Worm (Caenorhabditis elegans) whole organism, late embryonic: Measurements from ENCODE around the gene B0035.21.

Experiments
- F13H6.1 ChIP-seq: sonication (generic microtip); optimal IDR thresholded peaks from 2 replicates; lab custom pipeline; 2016; ENCODE audit warnings: missing genetic modification characterization, missing compliant biosample characterization
- ceh-14 ChIP-seq: sonication (generic microtip); optimal IDR thresholded peaks from 2 replicates; lab custom pipeline; 2016; ENCODE audit warnings: missing genotype, missing genetic modification characterization, missing compliant biosample characterization
- ets-4 ChIP-seq: sonication (generic microtip); optimal IDR thresholded peaks from 2 replicates; lab custom pipeline; 2016; ENCODE audit warnings: missing genetic modification characterization, missing compliant biosample characterization
- nhr-11 ChIP-seq: fragments of 150-350 bp; optimal IDR thresholded peaks from 2 replicates; lab custom pipeline; 2014; ENCODE audit warnings: missing biosample characterization, missing genetic modification characterization
- pat-9 ChIP-seq: fragments of 200-800 bp; sonication (Bioruptor generic); optimal IDR thresholded peaks from 2 replicates; lab custom pipeline; 2018; ENCODE audit warnings: mild to moderate bottlenecking, missing genetic modification characterization, moderate library complexity, missing compliant biosample characterization
- pros-1 ChIP-seq: fragments of 150-350 bp; optimal IDR thresholded peaks from 2 replicates; lab custom pipeline; 2014; ENCODE audit warnings: missing biosample characterization, missing genetic modification reagents, missing genetic modification characterization
- unc-55 ChIP-seq: sonication (generic microtip); optimal IDR thresholded peaks from 2 replicates; lab custom pipeline; 2017; ENCODE audit warnings: missing biosample characterization, missing genetic modification reagents, missing genetic modification characterization

DNA sequence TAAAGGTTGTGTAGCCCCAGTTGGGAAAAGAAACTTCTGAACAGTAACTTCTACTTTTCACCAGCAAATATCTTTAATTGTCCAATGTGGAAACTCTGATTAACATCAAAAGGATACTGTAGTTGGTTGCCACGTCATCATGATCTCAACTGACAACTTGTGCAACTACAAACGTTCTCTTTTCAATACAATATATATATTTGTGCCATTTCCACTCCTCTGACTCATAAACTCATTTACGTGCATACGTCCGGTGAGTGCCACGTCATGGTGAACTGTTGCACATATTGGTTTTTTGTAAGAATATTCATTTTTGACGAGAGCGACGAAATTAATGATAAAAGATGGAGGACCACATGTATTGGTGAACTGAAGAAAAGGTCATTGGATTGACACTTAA is 19.3 kb upstream of the B0035.21 start:
- TF ChIP-seq nhr-11 (tag; lab: Kevin White, UChicago) (no peak), unc-55 (GFP tag; lab: Kevin White, UChicago) (no peak), F13H6.1 (tag; lab: Kevin White, UChicago) (no peak), ets-4 (no peak), ceh-14 (tag; lab: Kevin White, UChicago) (no peak), pros-1 (tag; lab: Kevin White, UChicago) (no peak), pat-9 (tag; lab: Kevin White, UChicago) (no peak)
